1 fruit fly cellular context compared by ENCODE assay signal in genomic region chr3L:21886883-21887559, dm6.
A peak's percentile ranks its signal among the peaks of the same experiment; 100 is the strongest.
TF ChIP-seq lines count a peak whose summit lies in the region.

No protein-coding gene starts in this region.

TF ChIP-seq in whole organism, embryonic, 481 proteins besides CTCF, POLR2A, EP300 and RAD21 (continued from another document):
- TF ChIP-seq CG7786 (GFP tag; optimal IDR thresholded peaks at IDR 0.05; lab: Kevin White, UChicago) (no peak), BEAF-32 (GFP tag; optimal IDR thresholded peaks at IDR 0.05; lab: Kevin White, UChicago) (no peak), slou (GFP tag; optimal IDR thresholded peaks at IDR 0.05; lab: Kevin White, UChicago) (no peak), CG32772 (GFP tag; IDR thresholded peaks at IDR 0.05; lab: Robert Waterston, UW) (no peak), Pdp1 (GFP tag; optimal IDR thresholded peaks at IDR 0.05; lab: Kevin White, UChicago) (peak in 1 of 2 experiments; percentile 94), toy (GFP tag; IDR thresholded peaks at IDR 0.05; lab: Robert Waterston, UW) (no peak), CG9797 (GFP tag; optimal IDR thresholded peaks at IDR 0.05; lab: Kevin White, UChicago) (no peak), kay (GFP tag; optimal IDR thresholded peaks at IDR 0.05; lab: Kevin White, UChicago) (peak; percentile 1), CG5245 (GFP tag; optimal IDR thresholded peaks at IDR 0.05; lab: Kevin White, UChicago) (no peak), CG31388 (GFP tag; optimal IDR thresholded peaks at IDR 0.05; lab: Kevin White, UChicago) (no peak), CG34224 (GFP tag; IDR thresholded peaks at IDR 0.05; lab: Robert Waterston, UW; ENCODE audit: partially characterized antibody) (no peak), CG10543 (GFP tag; optimal IDR thresholded peaks at IDR 0.05; lab: Kevin White, UChicago) (peak; percentile 9), oc (tag; optimal IDR thresholded peaks at IDR 0.05; lab: Kevin White, UChicago) (no peak), sug (tag; optimal IDR thresholded peaks at IDR 0.05; lab: Kevin White, UChicago) (peak; percentile 11), CG2678 (tag; optimal IDR thresholded peaks at IDR 0.05; lab: Kevin White, UChicago) (no peak), Trl (optimal IDR thresholded peaks at IDR 0.05; lab: Kevin White, UChicago) (peak; percentile 37 to 80), Trl (GFP tag; optimal IDR thresholded peaks at IDR 0.05; lab: Kevin White, UChicago) (no peak), scrt (GFP tag; optimal IDR thresholded peaks at IDR 0.05; lab: Kevin White, UChicago) (no peak), trh (GFP tag; optimal IDR thresholded peaks at IDR 0.05; lab: Kevin White, UChicago) (no peak), abd-A (tag; optimal IDR thresholded peaks at IDR 0.05; lab: Kevin White, UChicago) (peak; percentile 51), CG32532 (GFP tag; IDR thresholded peaks at IDR 0.05; lab: Robert Waterston, UW) (no peak), sd (tag; optimal IDR thresholded peaks at IDR 0.05; lab: Kevin White, UChicago) (peak; percentile 97), chm (GFP tag; IDR thresholded peaks at IDR 0.05; lab: Robert Waterston, UW) (no peak), bcd (GFP tag; optimal IDR thresholded peaks at IDR 0.05; lab: Kevin White, UChicago) (no peak), CG30403 (GFP tag; optimal IDR thresholded peaks at IDR 0.05; lab: Kevin White, UChicago) (no peak), CG2129 (GFP tag; IDR thresholded peaks at IDR 0.05; lab: Robert Waterston, UW; ENCODE audit: partially characterized antibody) (no peak), CG5953 (GFP tag; IDR thresholded peaks at IDR 0.05; lab: Robert Waterston, UW) (no peak), Blimp-1 (GFP tag; optimal IDR thresholded peaks at IDR 0.05; lab: Kevin White, UChicago) (no peak), exex (tag; optimal IDR thresholded peaks at IDR 0.05; lab: Kevin White, UChicago) (peak; percentile 14), CG10147 (GFP tag; optimal IDR thresholded peaks at IDR 0.05; lab: Kevin White, UChicago) (peak; percentile 15), disco-r (GFP tag; optimal IDR thresholded peaks at IDR 0.05; lab: Kevin White, UChicago) (peak; percentile 18), CG15269 (tag; optimal IDR thresholded peaks at IDR 0.05; lab: Kevin White, UChicago) (peak; percentile 6), Gsc (GFP tag; IDR thresholded peaks at IDR 0.05; lab: Robert Waterston, UW) (no peak), insv (GFP tag; optimal IDR thresholded peaks at IDR 0.05; lab: Kevin White, UChicago) (no peak), CG12104 (GFP tag; optimal IDR thresholded peaks at IDR 0.05; lab: Kevin White, UChicago) (no peak), CG34376 (GFP tag; optimal IDR thresholded peaks at IDR 0.05; lab: Kevin White, UChicago) (peak; percentile 13), sr (GFP tag; IDR thresholded peaks at IDR 0.05; lab: Robert Waterston, UW) (0 out of 3 replicates have a peak, but pooled peaks have one; percentile 12), chinmo (GFP tag; IDR thresholded peaks at IDR 0.05; lab: Robert Waterston, UW; ENCODE audit: partially characterized antibody) (0 out of 4 replicates have a peak, but pooled peaks have one; percentile 56), NfI (GFP tag; optimal IDR thresholded peaks at IDR 0.05; lab: Kevin White, UChicago) (no peak), CG13775 (GFP tag; optimal IDR thresholded peaks at IDR 0.05; lab: Kevin White, UChicago) (no peak), CG12769 (tag; optimal IDR thresholded peaks at IDR 0.05; lab: Kevin White, UChicago) (peak; percentile 18)
